Worm (Caenorhabditis elegans) whole organism, L1 larva: ENCODE data around the gene penr-1.

Source experiments
- C04F5.9 ChIP-seq: sonication (generic microtip); optimal IDR thresholded peaks from 2 replicates; lab custom pipeline; 2016; ENCODE audit warnings: missing genetic modification characterization, missing compliant biosample characterization
- C34B4.2 ChIP-seq: sonication (generic microtip); optimal IDR thresholded peaks from 2 replicates; lab custom pipeline; 2017; ENCODE audit warnings: mild to moderate bottlenecking, missing genetic modification characterization, missing compliant biosample characterization
- Y116A8C.19 ChIP-seq: sonication (generic microtip); optimal IDR thresholded peaks from 2 replicates; lab custom pipeline; 2016; ENCODE audit warnings: missing compliant biosample characterization, missing genetic modification characterization, borderline replicate concordance
- aha-1 ChIP-seq: fragments of 150-350 bp; optimal IDR thresholded peaks from 2 replicates; lab custom pipeline; 2014; ENCODE audit warnings: missing biosample characterization, missing genetic modification characterization
- alr-1 ChIP-seq: fragments of 200-800 bp; sonication (Bioruptor generic); optimal IDR thresholded peaks from 2 replicates; lab custom pipeline; 2018; ENCODE audit warnings: borderline replicate concordance, mild to moderate bottlenecking, missing genetic modification characterization, missing compliant biosample characterization
- aly-2 ChIP-seq: fragments of 150-350 bp; optimal IDR thresholded peaks from 2 replicates; lab custom pipeline; 2014; ENCODE audit warnings: missing biosample characterization, missing genetic modification characterization
- ama-1 ChIP-seq: fragments of 150-350 bp; optimal IDR thresholded peaks from 2 replicates; lab custom pipeline; 2014
- ceh-63 ChIP-seq: fragments of 200-800 bp; sonication (Bioruptor generic); optimal IDR thresholded peaks from 2 replicates; lab custom pipeline; 2018; ENCODE audit warnings: mild to moderate bottlenecking, missing genetic modification characterization, missing compliant biosample characterization
- ceh-8 ChIP-seq: fragments of 200-800 bp; sonication (Bioruptor generic); optimal IDR thresholded peaks from 2 replicates; lab custom pipeline; 2018; ENCODE audit warnings: mild to moderate bottlenecking, missing genetic modification characterization, moderate library complexity, missing compliant biosample characterization
- ceh-82 ChIP-seq, 3 experiments: fragments of 150-350 bp in 1 of 3; sonication (generic microtip) in 2 of 3; optimal IDR thresholded peaks; 2 replicates each; lab custom pipeline; 2014 to 2017; ENCODE audit warnings: missing biosample characterization in 3 of 3, missing genetic modification characterization in 3 of 3
- ceh-90 ChIP-seq: sonication (generic microtip); optimal IDR thresholded peaks from 2 replicates; lab custom pipeline; 2016; ENCODE audit warnings: missing genetic modification characterization, missing compliant biosample characterization
- ces-1 ChIP-seq: fragments of 150-350 bp; optimal IDR thresholded peaks from 2 replicates; lab custom pipeline; 2014; ENCODE audit warnings: missing biosample characterization, missing genetic modification reagents, missing genetic modification characterization
- dsc-1 ChIP-seq: sonication (generic microtip); optimal IDR thresholded peaks from 2 replicates; lab custom pipeline; 2016; ENCODE audit warnings: mild to moderate bottlenecking, missing genetic modification characterization, missing compliant biosample characterization
- egl-27 ChIP-seq, 2 experiments: fragments of 150-350 bp in 1 of 2; sonication (generic microtip); optimal IDR thresholded peaks; 3 replicates each; lab custom pipeline; 2017 to 2018; ENCODE audit warnings: missing biosample characterization in 2 of 2, missing genetic modification characterization in 2 of 2, missing genetic modification reagents in 2 of 2
- elt-2 ChIP-seq: sonication (generic microtip); optimal IDR thresholded peaks from 2 replicates; lab custom pipeline; 2016; ENCODE audit warnings: missing genetic modification characterization, mild to moderate bottlenecking, inconsistent platforms, missing compliant biosample characterization, missing genetic modification reagents
- elt-3 ChIP-seq, 6 experiments: fragments of 150-350 bp in 1 of 6; sonication (generic microtip); optimal IDR thresholded peaks; 2 replicates each; lab custom pipeline; 2017 to 2018; ENCODE audit warnings: missing biosample characterization in 6 of 6, missing genetic modification characterization in 6 of 6, inconsistent platforms in 1 of 6
- fkh-4 ChIP-seq: sonication (generic microtip); optimal IDR thresholded peaks from 2 replicates; lab custom pipeline; 2016; ENCODE audit warnings: missing compliant biosample characterization, missing genetic modification characterization, borderline replicate concordance
- fkh-8 ChIP-seq: sonication (generic microtip); optimal IDR thresholded peaks from 2 replicates; lab custom pipeline; 2016; ENCODE audit warnings: mild to moderate bottlenecking, missing genetic modification characterization, missing compliant biosample characterization
- fos-1 ChIP-seq: fragments of 150-350 bp; optimal IDR thresholded peaks from 2 replicates; lab custom pipeline; 2014; ENCODE audit warnings: missing biosample characterization, missing genetic modification characterization
- grh-1 ChIP-seq: fragments of 200-800 bp; sonication (Bioruptor generic); IDR thresholded peaks from 2 replicates; pipeline ENCODE4 v1.3.6; 2022; ENCODE audit warnings: missing genetic modification reagents, missing genetic modification characterization, missing compliant biosample characterization
- hlh-4 ChIP-seq: sonication (generic microtip); optimal IDR thresholded peaks from 2 replicates; lab custom pipeline; 2016; ENCODE audit warnings: mild to moderate bottlenecking, missing genetic modification characterization, missing compliant biosample characterization
- hpl-2 ChIP-seq: fragments of 150-350 bp; optimal IDR thresholded peaks from 2 replicates; lab custom pipeline; 2014; ENCODE audit warnings: missing biosample characterization, missing genetic modification reagents, missing genetic modification characterization
- isw-1 ChIP-seq: fragments of 200-800 bp; sonication (Bioruptor generic); IDR thresholded peaks from 2 replicates; pipeline ENCODE4 v1.3.6; 2022; ENCODE audit warnings: missing genetic modification characterization, missing compliant biosample characterization
- jun-1 ChIP-seq: fragments of 150-350 bp; optimal IDR thresholded peaks from 2 replicates; lab custom pipeline; 2014; ENCODE audit warnings: missing biosample characterization, missing genetic modification reagents, missing genetic modification characterization
- lir-3 ChIP-seq: sonication (generic microtip); optimal IDR thresholded peaks from 2 replicates; lab custom pipeline; 2016; ENCODE audit warnings: mild to moderate bottlenecking, missing genetic modification characterization, moderate library complexity, missing compliant biosample characterization; ENCODE audit not compliant: poor library complexity
- lsy-2 ChIP-seq, 2 experiments: fragments of 150-350 bp; optimal IDR thresholded peaks; 2 replicates each; lab custom pipeline; 2014; ENCODE audit warnings: missing biosample characterization in 2 of 2, missing genetic modification characterization in 2 of 2
- mef-2 ChIP-seq: fragments of 150-350 bp; optimal IDR thresholded peaks from 2 replicates; lab custom pipeline; 2014; ENCODE audit warnings: missing biosample characterization, missing genetic modification characterization
- nhr-11 ChIP-seq: fragments of 150-350 bp; optimal IDR thresholded peaks from 2 replicates; lab custom pipeline; 2014; ENCODE audit warnings: missing biosample characterization, missing genetic modification characterization
- nhr-12 ChIP-seq: sonication (generic microtip); optimal IDR thresholded peaks from 2 replicates; lab custom pipeline; 2017; ENCODE audit warnings: missing biosample characterization, missing genetic modification characterization
- nhr-19 ChIP-seq: fragments of 200-800 bp; sonication (Bioruptor generic); conservative IDR thresholded peaks from 2 replicates; pipeline ENCODE4 v1.3.6; 2022; ENCODE audit warnings: missing genetic modification characterization, missing compliant biosample characterization
- nhr-237 ChIP-seq: fragments of 150-350 bp; optimal IDR thresholded peaks from 2 replicates; lab custom pipeline; 2014; ENCODE audit warnings: missing biosample characterization, missing genetic modification characterization
- nhr-28 ChIP-seq: fragments of 150-350 bp; optimal IDR thresholded peaks from 2 replicates; lab custom pipeline; 2014; ENCODE audit warnings: missing biosample characterization, missing genetic modification characterization
- nhr-47 ChIP-seq: sonication (generic microtip); optimal IDR thresholded peaks from 2 replicates; lab custom pipeline; 2016; ENCODE audit warnings: mild to moderate bottlenecking, missing genetic modification characterization, moderate library complexity, missing compliant biosample characterization
- nhr-76 ChIP-seq: sonication (generic microtip); optimal IDR thresholded peaks from 2 replicates; lab custom pipeline; 2017; ENCODE audit warnings: missing biosample characterization, missing genetic modification characterization
- nhr-85 ChIP-seq: sonication (generic microtip); peaks from one replicate; lab custom pipeline; 2016; ENCODE audit warnings: missing genetic modification characterization, inconsistent platforms, missing compliant biosample characterization
- pqm-1 ChIP-seq: sonication (generic microtip); optimal IDR thresholded peaks from 3 replicates; lab custom pipeline; 2017; ENCODE audit warnings: missing biosample characterization, missing genetic modification characterization
- skn-1 ChIP-seq: fragments of 150-350 bp; optimal IDR thresholded peaks from 2 replicates; lab custom pipeline; 2014; ENCODE audit warnings: missing biosample characterization, missing genetic modification characterization
- snu-23 ChIP-seq: sonication (generic microtip); optimal IDR thresholded peaks from 2 replicates; lab custom pipeline; 2016; ENCODE audit warnings: missing genetic modification characterization, missing compliant biosample characterization
- sox-4 ChIP-seq: sonication (generic microtip); optimal IDR thresholded peaks from 2 replicates; lab custom pipeline; 2016; ENCODE audit warnings: missing genetic modification characterization, missing compliant biosample characterization
- sup-37 ChIP-seq: fragments of 200-800 bp; sonication (Bioruptor generic); optimal IDR thresholded peaks from 2 replicates; lab custom pipeline; 2018; ENCODE audit warnings: mild to moderate bottlenecking, missing genetic modification characterization, missing compliant biosample characterization
- tbx-2 ChIP-seq: sonication (generic microtip); optimal IDR thresholded peaks from 2 replicates; lab custom pipeline; 2016; ENCODE audit warnings: missing genetic modification characterization, missing compliant biosample characterization
- tlp-1 ChIP-seq: fragments of 150-350 bp; optimal IDR thresholded peaks from 2 replicates; lab custom pipeline; 2014; ENCODE audit warnings: missing biosample characterization, missing genetic modification characterization
- unc-130 ChIP-seq: fragments of 150-350 bp; optimal IDR thresholded peaks from 2 replicates; lab custom pipeline; 2017; ENCODE audit warnings: missing biosample characterization, missing genetic modification characterization, inconsistent platforms
- unc-30 ChIP-seq: sonication (generic microtip); optimal IDR thresholded peaks from 2 replicates; lab custom pipeline; 2017; ENCODE audit warnings: missing biosample characterization, missing genetic modification characterization
- unc-62 ChIP-seq: fragments of 150-350 bp; optimal IDR thresholded peaks from 2 replicates; lab custom pipeline; 2014; ENCODE audit warnings: missing biosample characterization, missing genetic modification reagents, missing genetic modification characterization
- unc-86 ChIP-seq: sonication (generic microtip); optimal IDR thresholded peaks from 2 replicates; lab custom pipeline; 2016; ENCODE audit warnings: missing genetic modification characterization, missing compliant biosample characterization
- unc-98 ChIP-seq: fragments of 200-800 bp; sonication (Bioruptor generic); IDR thresholded peaks from 2 replicates; pipeline ENCODE4 v1.3.6; 2022; ENCODE audit warnings: missing genetic modification characterization, missing compliant biosample characterization
- vab-15 ChIP-seq: sonication (generic microtip); optimal IDR thresholded peaks from 2 replicates; lab custom pipeline; 2017; ENCODE audit warnings: missing genotype, mild to moderate bottlenecking, missing genetic modification characterization, missing compliant biosample characterization
- xbp-1 ChIP-seq: sonication (generic microtip); optimal IDR thresholded peaks from 2 replicates; lab custom pipeline; 2016; ENCODE audit warnings: missing genetic modification characterization, missing compliant biosample characterization

The penr-1 gene

ce11 chrV:5271487-5271886, 2.2 kb downstream of the penr-1 start (continued):
- TF ChIP-seq unc-98 (GFP tag; lab: Robert Waterston, UW) (no peak), jun-1 (tag; lab: Kevin White, UChicago) (peak; percentile 74), ama-1 (lab: Kevin White, UChicago) (no peak)

- TF ChIP-seq nhr-85 (tag; lab: Kevin White, UChicago), result no peak
- no peak for TF ChIP-seq elt-2
- no peak for TF ChIP-seq nhr-12
- no peak for TF ChIP-seq tlp-1 (tag; lab: Kevin White, UChicago)
- no peak for TF ChIP-seq nhr-11 (tag; lab: Kevin White, UChicago)
- TF ChIP-seq snu-23, result no peak
- no peak for TF ChIP-seq nhr-47
- TF ChIP-seq ces-1, result no peak
- TF ChIP-seq lir-3 (tag; lab: Kevin White, UChicago), result no peak
- no peak for TF ChIP-seq xbp-1 (tag; lab: Kevin White, UChicago)
- TF ChIP-seq hpl-2 (GFP tag; lab: Kevin White, UChicago), result no peak
- no peak for TF ChIP-seq grh-1 (GFP tag; lab: Robert Waterston, UW)
- no peak for TF ChIP-seq ceh-63 (GFP tag; lab: Kevin White, UChicago)
These were observed 2.7 kb downstream of the penr-1 start for ce11 chrV:5272034-5272433.

ce11 chrV:5272619-5273074, 3.4 kb downstream of the penr-1 start:
- TF ChIP-seq ama-1 (lab: Kevin White, UChicago) (no peak), nhr-85 (tag; lab: Kevin White, UChicago) (peak; percentile 95), vab-15 (no peak), sup-37 (GFP tag; lab: Kevin White, UChicago) (no peak), fos-1 (tag; lab: Kevin White, UChicago) (no peak), nhr-12 (no peak), sox-4 (no peak), elt-3 (tag; optimal IDR thresholded peaks at IDR 0.05; lab: Kevin White, UChicago) (peak in 5 of 6 experiments; percentile 42 to 71 (median 64)), Y116A8C.19 (tag; lab: Kevin White, UChicago) (no peak), egl-27 (tag; optimal IDR thresholded peaks at IDR 0.05; lab: Kevin White, UChicago) (no peak), C04F5.9 (tag; lab: Kevin White, UChicago) (no peak), nhr-28 (tag; lab: Kevin White, UChicago) (no peak), dsc-1 (peak; percentile 8), nhr-19 (GFP tag; lab: Robert Waterston, UW) (peak; percentile 85), fkh-4 (tag; lab: Kevin White, UChicago) (no peak), nhr-76 (no peak), tlp-1 (tag; lab: Kevin White, UChicago) (no peak), nhr-237 (tag; lab: Kevin White, UChicago) (no peak), hpl-2 (GFP tag; lab: Kevin White, UChicago) (no peak), ceh-8 (GFP tag; lab: Kevin White, UChicago) (no peak), hlh-4 (no peak), unc-86 (tag; lab: Kevin White, UChicago) (no peak), ceh-90 (no peak), lsy-2 (tag; optimal IDR thresholded peaks at IDR 0.05; lab: Kevin White, UChicago) (peak; percentile 1 to 4), mef-2 (no peak), isw-1 (GFP tag; lab: Robert Waterston, UW) (no peak), unc-130 (tag; lab: Kevin White, UChicago) (peak; percentile 72), xbp-1 (tag; lab: Kevin White, UChicago) (peak; percentile 36), skn-1 (tag; lab: Kevin White, UChicago) (peak; percentile 18), unc-30 (tag; lab: Kevin White, UChicago) (no peak), aly-2 (tag; lab: Kevin White, UChicago) (no peak), pqm-1 (tag; lab: Kevin White, UChicago) (no peak), aha-1 (tag; lab: Kevin White, UChicago) (no peak), nhr-47 (peak; percentile 50), alr-1 (no peak), nhr-11 (tag; lab: Kevin White, UChicago) (peak; percentile 17), unc-62 (GFP tag; lab: Kevin White, UChicago) (no peak), tbx-2 (peak; percentile 20), lir-3 (tag; lab: Kevin White, UChicago) (peak; percentile 9), elt-2 (no peak), fkh-8 (tag; lab: Kevin White, UChicago) (no peak), ceh-82 (tag; optimal IDR thresholded peaks at IDR 0.05; lab: Kevin White, UChicago) (peak in 1 of 3 experiments; percentile 20), C34B4.2 (tag; lab: Kevin White, UChicago) (no peak)
